Fruit fly (Drosophila melanogaster) S2 (cell line): ENCODE data around the gene CG11999.

Source experiments
- CG8478 ChIP-seq: fragments of >200 bp; optimal IDR thresholded peaks from 2 replicates; lab custom pipeline; 2018
- CTCF ChIP-seq, 2 experiments: fragments of >200 bp; optimal IDR thresholded peaks; 2 replicates each; lab custom pipeline; 2018

The CG11999 gene

dm6 chr3R:5371563-5371962 is 17.0 kb upstream of the CG11999 start, which contains the start of gene Polr2F:
Gene Polr2F (plus strand): TSS chr3R:5371795.
- TF ChIP-seq CTCF (optimal IDR thresholded peaks at IDR 0.05; lab: Kevin White, UChicago) (peak in 1 of 2 experiments; percentile 48), CG8478 (lab: Kevin White, UChicago) (no peak)

- TF ChIP-seq CTCF (optimal IDR thresholded peaks at IDR 0.05; lab: Kevin White, UChicago) (no peak), CG8478 (lab: Kevin White, UChicago) (no peak)
Observed at dm6 chr3R:5369490-5370001, 15.0 kb upstream of the CG11999 start, which contains the start of the genes CG31542 and CG34277. Gene CG31542 (plus strand): TSS chr3R:5369540. Gene CG34277 (plus strand): TSS chr3R:5369540.

- TF ChIP-seq CTCF (optimal IDR thresholded peaks at IDR 0.05; lab: Kevin White, UChicago): peak; percentile 20 to 22
- TF ChIP-seq CG8478 (lab: Kevin White, UChicago): no peak
Observed at dm6 chr3R:5368170-5368781, 13.7 kb upstream of the CG11999 start, which contains the start of gene Cerk. Gene Cerk (minus strand): TSS chr3R:5368306.

dm6 chr3R:5367512-5368169 is 13.1 kb upstream of the CG11999 start:
- TF ChIP-seq CG8478 (lab: Kevin White, UChicago): no peak
- TF ChIP-seq CTCF (optimal IDR thresholded peaks at IDR 0.05; lab: Kevin White, UChicago): no peak

dm6 chr3R:5364539-5365273 is 10.2 kb upstream of the CG11999 start:
- TF ChIP-seq CG8478 (lab: Kevin White, UChicago): no peak
- TF ChIP-seq CTCF (optimal IDR thresholded peaks at IDR 0.05; lab: Kevin White, UChicago): no peak

- TF ChIP-seq CTCF (optimal IDR thresholded peaks at IDR 0.05; lab: Kevin White, UChicago) (no peak), CG8478 (lab: Kevin White, UChicago) (no peak)
Observed at dm6 chr3R:5363412-5363811, 8.9 kb upstream of the CG11999 start.

dm6 chr3R:5361681-5362319 is 7.3 kb upstream of the CG11999 start:
- TF ChIP-seq CG8478 (lab: Kevin White, UChicago) (no peak), CTCF (optimal IDR thresholded peaks at IDR 0.05; lab: Kevin White, UChicago) (no peak)

- TF ChIP-seq CTCF (optimal IDR thresholded peaks at IDR 0.05; lab: Kevin White, UChicago) (peak in 1 of 2 experiments; percentile 11), CG8478 (lab: Kevin White, UChicago) (no peak)
Observed at dm6 chr3R:5357935-5358414, 3.4 kb upstream of the CG11999 start, which contains the start of gene Prosbeta7. Gene Prosbeta7 (minus strand): TSS chr3R:5358364.

- TF ChIP-seq CTCF (optimal IDR thresholded peaks at IDR 0.05; lab: Kevin White, UChicago) (no peak), CG8478 (lab: Kevin White, UChicago) (no peak)
Observed at dm6 chr3R:5355135-5355493, 567 bp upstream of the CG11999 start.

- TF ChIP-seq CG8478 (lab: Kevin White, UChicago) (no peak), CTCF (optimal IDR thresholded peaks at IDR 0.05; lab: Kevin White, UChicago) (no peak)
Observed at dm6 chr3R:5350393-5350972, 4.1 kb downstream of the CG11999 start, which contains the start of gene mtd. Gene mtd (minus strand): TSS chr3R:5350443.

- TF ChIP-seq CG8478 (lab: Kevin White, UChicago): no peak
- TF ChIP-seq CTCF (optimal IDR thresholded peaks at IDR 0.05; lab: Kevin White, UChicago): no peak
Observed at dm6 chr3R:5346707-5347323, 7.7 kb downstream of the CG11999 start.

- TF ChIP-seq CG8478 (lab: Kevin White, UChicago): no peak
- TF ChIP-seq CTCF (optimal IDR thresholded peaks at IDR 0.05; lab: Kevin White, UChicago): no peak
Observed at dm6 chr3R:5331764-5332405, 22.7 kb downstream of the CG11999 start.

dm6 chr3R:5330338-5330737 is 24.2 kb downstream of the CG11999 start:
- TF ChIP-seq CG8478 (lab: Kevin White, UChicago) (no peak), CTCF (optimal IDR thresholded peaks at IDR 0.05; lab: Kevin White, UChicago) (no peak)
